Worm (Caenorhabditis elegans) whole organism, L2 larva: ENCODE results near the gene Y37E11B.10.

Experiments
- C34F6.9 ChIP-seq: fragments of 150-350 bp; optimal IDR thresholded peaks from 2 replicates; lab custom pipeline; 2014; ENCODE audit warnings: missing biosample characterization, missing genetic modification characterization
- ama-1 ChIP-seq: fragments of 150-350 bp; optimal IDR thresholded peaks from 2 replicates; lab custom pipeline; 2018; ENCODE audit warnings: inconsistent platforms
- elt-3 ChIP-seq: sonication (generic microtip); optimal IDR thresholded peaks from 2 replicates; lab custom pipeline; 2017; ENCODE audit warnings: missing biosample characterization, missing genetic modification characterization
- fos-1 ChIP-seq: fragments of 150-350 bp; optimal IDR thresholded peaks from 2 replicates; lab custom pipeline; 2014; ENCODE audit warnings: missing biosample characterization, missing genetic modification characterization
- snpc-4 ChIP-seq: fragments of 150-350 bp; optimal IDR thresholded peaks from 2 replicates; lab custom pipeline; 2014; ENCODE audit warnings: missing biosample characterization, missing genetic modification characterization
- unc-39 ChIP-seq: fragments of 150-350 bp; optimal IDR thresholded peaks from 2 replicates; lab custom pipeline; 2014; ENCODE audit warnings: missing biosample characterization, missing genetic modification characterization
- ztf-11 ChIP-seq: sonication (generic microtip); optimal IDR thresholded peaks from 2 replicates; lab custom pipeline; 2017; ENCODE audit warnings: missing biosample characterization, missing genetic modification characterization

ce11 chrIV:3564901-3565300 lies 41.4 kb downstream of the Y37E11B.10 start, which contains the start of gene sre-5:
- TF ChIP-seq fos-1 (tag; lab: Kevin White, UChicago) (no peak), elt-3 (no peak), unc-39 (tag; lab: Kevin White, UChicago) (no peak), ztf-11 (tag; lab: Kevin White, UChicago) (no peak), ama-1 (lab: Kevin White, UChicago) (no peak), C34F6.9 (tag; lab: Kevin White, UChicago) (no peak), snpc-4 (tag; lab: Kevin White, UChicago) (no peak)
